Worm (Caenorhabditis elegans): ENCODE measurements around the gene str-240.

DNA sequence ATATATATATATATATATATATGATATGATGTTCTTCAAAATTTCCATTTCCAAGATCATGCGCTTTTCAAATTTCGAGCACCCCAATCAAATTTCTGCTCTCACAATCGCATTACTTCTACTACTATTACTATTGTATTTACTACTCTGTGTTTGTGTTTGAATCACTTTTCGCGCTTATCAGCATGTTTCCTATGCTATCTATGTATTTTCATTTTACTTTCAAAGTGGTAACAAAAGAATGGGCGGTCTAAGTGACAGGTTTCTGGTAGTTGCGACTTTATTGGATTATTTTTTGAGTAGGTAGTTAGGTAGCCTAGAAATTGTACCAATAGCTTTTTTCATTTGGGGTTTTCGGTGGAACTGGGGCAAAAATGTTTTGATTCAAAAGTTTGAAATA is 36.4 kb upstream of the str-240 start:
- no peak for TF ChIP-seq cog-1 (tag; optimal IDR thresholded peaks at IDR 0.05)
- no peak for TF ChIP-seq med-1 (GFP tag; optimal IDR thresholded peaks at IDR 0.05; ENCODE audit: insufficient read depth)

All from whole organism, midembryonic.